Worm (Caenorhabditis elegans): ENCODE data around the gene F07A11.4.

The F07A11.4 gene

ce11 chrII:11632689-11633088 is 31.9 kb downstream of the F07A11.4 start (continued):
- no peak for TF ChIP-seq mec-3 (tag; optimal IDR thresholded peaks at IDR 0.05; ENCODE audit: borderline replicate concordance)
- no peak for TF ChIP-seq sox-4 (tag; optimal IDR thresholded peaks at IDR 0.05)
- no peak for TF ChIP-seq unc-42 (tag; optimal IDR thresholded peaks at IDR 0.05)
- TF ChIP-seq lim-6 (tag; optimal IDR thresholded peaks at IDR 0.05), result no peak
- peak; percentile 27 for TF ChIP-seq hlh-6 (tag; optimal IDR thresholded peaks at IDR 0.05)
- no peak for TF ChIP-seq Y22D7AL.16 (tag; optimal IDR thresholded peaks at IDR 0.05)
- TF ChIP-seq pha-4 (tag; optimal IDR thresholded peaks at IDR 0.05), result no peak
- peak; percentile 19 for TF ChIP-seq sdc-2 (tag; optimal IDR thresholded peaks at IDR 0.05)
- TF ChIP-seq pax-1 (tag; optimal IDR thresholded peaks at IDR 0.05), result no peak
- no peak for TF ChIP-seq nhr-11 (tag; optimal IDR thresholded peaks at IDR 0.05)
- TF ChIP-seq npax-4 (tag; optimal IDR thresholded peaks at IDR 0.05), result no peak
- TF ChIP-seq K09A11.1 (tag; optimal IDR thresholded peaks at IDR 0.05; ENCODE audit: insufficient read depth), result no peak
- no peak for TF ChIP-seq hlh-8 (tag; optimal IDR thresholded peaks at IDR 0.05)
- TF ChIP-seq pha-2 (tag; optimal IDR thresholded peaks at IDR 0.05), result no peak
- TF ChIP-seq F13H6.1 (tag; optimal IDR thresholded peaks at IDR 0.05), result no peak
- no peak for TF ChIP-seq K02D7.2 (tag; optimal IDR thresholded peaks at IDR 0.05)
- peak; percentile 19 for TF ChIP-seq ref-2 (tag; optimal IDR thresholded peaks at IDR 0.05)
- no peak for TF ChIP-seq ceh-6 (GFP tag; optimal IDR thresholded peaks at IDR 0.05)
- TF ChIP-seq ceh-48 (tag; optimal IDR thresholded peaks at IDR 0.05), result no peak
- no peak for TF ChIP-seq ceh-24 (tag; optimal IDR thresholded peaks at IDR 0.05)
- no peak for TF ChIP-seq ceh-2 (tag; optimal IDR thresholded peaks at IDR 0.05)
- peak; percentile 3 for TF ChIP-seq elt-2 (tag; optimal IDR thresholded peaks at IDR 0.05)
- TF ChIP-seq che-1 (tag; optimal IDR thresholded peaks at IDR 0.05), result no peak

ce11 chrII:11633509-11633908 is 32.7 kb downstream of the F07A11.4 start, which contains the start of gene din-1:
TSS of gene din-1 (minus strand) at chrII:11633609.
- TF ChIP-seq fax-1 (tag; optimal IDR thresholded peaks at IDR 0.05), result no peak

- TF ChIP-seq ceh-6 (GFP tag; optimal IDR thresholded peaks at IDR 0.05), result peak; percentile 42
- peak; percentile 54 for TF ChIP-seq elt-2 (tag; optimal IDR thresholded peaks at IDR 0.05)
- TF ChIP-seq lin-11 (tag; optimal IDR thresholded peaks at IDR 0.05), result no peak
- TF ChIP-seq ceh-34 (tag; optimal IDR thresholded peaks at IDR 0.05), result peak; percentile 90
- no peak for TF ChIP-seq ceh-30 (tag; optimal IDR thresholded peaks at IDR 0.05)
- TF ChIP-seq sdc-2 (tag; optimal IDR thresholded peaks at IDR 0.05), result peak; percentile 64
- peak; percentile 100 for TF ChIP-seq madf-2 (tag; optimal IDR thresholded peaks at IDR 0.05)
- no peak for TF ChIP-seq elt-4 (tag; optimal IDR thresholded peaks at IDR 0.05)
- peak; percentile 16 for TF ChIP-seq C38D4.7 (GFP tag; optimal IDR thresholded peaks at IDR 0.05)
- peak; percentile 66 for TF ChIP-seq dve-1 (tag; optimal IDR thresholded peaks at IDR 0.05)
- peak; percentile 67 for TF ChIP-seq F13H6.1 (tag; optimal IDR thresholded peaks at IDR 0.05)
- peak; percentile 18 for TF ChIP-seq che-1 (tag; optimal IDR thresholded peaks at IDR 0.05)
- TF ChIP-seq pros-1 (tag; optimal IDR thresholded peaks at IDR 0.05), result peak; percentile 80
- TF ChIP-seq unc-86 (tag; optimal IDR thresholded peaks at IDR 0.05), result no peak
- TF ChIP-seq ceh-18 (tag; optimal IDR thresholded peaks at IDR 0.05), result peak; percentile 89
- TF ChIP-seq ceh-19 (GFP tag; optimal IDR thresholded peaks at IDR 0.05), result peak; percentile 64
- TF ChIP-seq pha-4 (tag; optimal IDR thresholded peaks at IDR 0.05), result no peak
- TF ChIP-seq rnt-1 (tag; optimal IDR thresholded peaks at IDR 0.05), result peak; percentile 86
- TF ChIP-seq gmeb-2 (tag; optimal IDR thresholded peaks at IDR 0.05), result no peak
- peak; percentile 95 for TF ChIP-seq hlh-30 (tag; optimal IDR thresholded peaks at IDR 0.05; ENCODE audit: insufficient read depth)
- no peak for TF ChIP-seq fkh-10 (GFP tag; optimal IDR thresholded peaks at IDR 0.05)
- no peak for TF ChIP-seq ceh-45 (GFP tag; IDR thresholded peaks at IDR 0.05)
- peak; percentile 48 for TF ChIP-seq hlh-8 (tag; optimal IDR thresholded peaks at IDR 0.05)
- TF ChIP-seq pqm-1 (tag; optimal IDR thresholded peaks at IDR 0.05), result no peak
- peak; percentile 28 for TF ChIP-seq pha-2 (tag; optimal IDR thresholded peaks at IDR 0.05)
- peak; percentile 24 for TF ChIP-seq ceh-2 (tag; optimal IDR thresholded peaks at IDR 0.05)
- TF ChIP-seq npax-4 (tag; optimal IDR thresholded peaks at IDR 0.05), result no peak
- TF ChIP-seq ttx-3 (tag; optimal IDR thresholded peaks at IDR 0.05), result no peak
- peak; percentile 40 for TF ChIP-seq C08G9.2 (tag; optimal IDR thresholded peaks at IDR 0.05)
- no peak for TF ChIP-seq ceh-48 (tag; optimal IDR thresholded peaks at IDR 0.05)
- TF ChIP-seq fkh-6 (tag; optimal IDR thresholded peaks at IDR 0.05), result peak; percentile 2
- TF ChIP-seq ahr-1 (tag; optimal IDR thresholded peaks at IDR 0.05), result no peak
- TF ChIP-seq K09A11.1 (tag; optimal IDR thresholded peaks at IDR 0.05; ENCODE audit: insufficient read depth), result peak; percentile 54
- no peak for TF ChIP-seq K02D7.2 (tag; optimal IDR thresholded peaks at IDR 0.05)
- no peak for TF ChIP-seq pag-3 (tag; optimal IDR thresholded peaks at IDR 0.05; ENCODE audit: borderline replicate concordance)
- peak; percentile 24 for TF ChIP-seq tbx-7 (tag; optimal IDR thresholded peaks at IDR 0.05)
Measured at ce11 chrII:11634057-11634676, 33.4 kb downstream of the F07A11.4 start.
